Worm (Caenorhabditis elegans) whole organism, L1 larva: ENCODE data around the gene ilys-5.

Source experiments
- aly-2 ChIP-seq: fragments of 150-350 bp; optimal IDR thresholded peaks from 2 replicates; lab custom pipeline; 2014; ENCODE audit warnings: missing biosample characterization, missing genetic modification characterization
- egl-27 ChIP-seq, 2 experiments: fragments of 150-350 bp in 1 of 2; sonication (generic microtip); optimal IDR thresholded peaks; 3 replicates each; lab custom pipeline; 2017 to 2018; ENCODE audit warnings: missing biosample characterization in 2 of 2, missing genetic modification characterization in 2 of 2, missing genetic modification reagents in 2 of 2
- elt-2 ChIP-seq: sonication (generic microtip); optimal IDR thresholded peaks from 2 replicates; lab custom pipeline; 2016; ENCODE audit warnings: missing genetic modification characterization, mild to moderate bottlenecking, inconsistent platforms, missing compliant biosample characterization, missing genetic modification reagents
- elt-3 ChIP-seq, 6 experiments: fragments of 150-350 bp in 1 of 6; sonication (generic microtip); optimal IDR thresholded peaks; 2 replicates each; lab custom pipeline; 2017 to 2018; ENCODE audit warnings: missing biosample characterization in 6 of 6, missing genetic modification characterization in 6 of 6, inconsistent platforms in 1 of 6
- fkh-10 ChIP-seq: sonication (generic microtip); optimal IDR thresholded peaks from 2 replicates; lab custom pipeline; 2017; ENCODE audit warnings: missing biosample characterization, missing genetic modification reagents, missing genetic modification characterization
- mep-1 ChIP-seq: fragments of 150-350 bp; optimal IDR thresholded peaks from 2 replicates; lab custom pipeline; 2014; ENCODE audit warnings: missing biosample characterization, missing genetic modification characterization
- nhr-28 ChIP-seq: fragments of 150-350 bp; optimal IDR thresholded peaks from 2 replicates; lab custom pipeline; 2014; ENCODE audit warnings: missing biosample characterization, missing genetic modification characterization
- nhr-90 ChIP-seq: sonication (generic microtip); optimal IDR thresholded peaks from 2 replicates; lab custom pipeline; 2016; ENCODE audit warnings: mild to moderate bottlenecking, missing genetic modification characterization, missing compliant biosample characterization; ENCODE audit not compliant: poor library complexity
- tbx-2 ChIP-seq: sonication (generic microtip); optimal IDR thresholded peaks from 2 replicates; lab custom pipeline; 2016; ENCODE audit warnings: missing genetic modification characterization, missing compliant biosample characterization
- unc-130 ChIP-seq: fragments of 150-350 bp; optimal IDR thresholded peaks from 2 replicates; lab custom pipeline; 2017; ENCODE audit warnings: missing biosample characterization, missing genetic modification characterization, inconsistent platforms
- unc-62 ChIP-seq: fragments of 150-350 bp; optimal IDR thresholded peaks from 2 replicates; lab custom pipeline; 2014; ENCODE audit warnings: missing biosample characterization, missing genetic modification reagents, missing genetic modification characterization

DNA sequence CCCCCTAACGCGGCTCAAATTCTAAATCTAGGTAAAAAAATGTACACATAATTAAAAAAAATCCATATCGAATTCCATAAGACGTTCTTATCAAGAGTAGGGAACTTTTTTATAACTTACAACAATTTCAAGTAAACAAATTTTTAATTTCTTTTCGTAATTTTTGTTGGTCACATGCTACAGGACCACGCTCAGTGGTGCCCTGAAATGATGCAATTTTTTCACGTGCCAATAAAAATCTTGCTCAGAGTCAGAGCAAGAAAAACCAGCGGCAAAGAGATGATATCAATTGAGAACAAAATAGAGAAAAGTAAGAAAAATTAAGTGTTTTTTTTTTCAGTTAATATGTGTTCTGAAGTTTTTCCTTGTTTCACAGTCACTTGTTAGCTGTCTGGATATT, 4.7 kb downstream of the ilys-5 start:
- no peak for TF ChIP-seq mep-1
- no peak for TF ChIP-seq elt-2 (tag; lab: Kevin White, UChicago)
- TF ChIP-seq egl-27 (tag; optimal IDR thresholded peaks at IDR 0.05; lab: Kevin White, UChicago) = no peak
- no peak for TF ChIP-seq tbx-2 (tag; lab: Kevin White, UChicago)
- no peak for TF ChIP-seq unc-62 (GFP tag; lab: Kevin White, UChicago)
- no peak for TF ChIP-seq elt-3 (tag; optimal IDR thresholded peaks at IDR 0.05; lab: Kevin White, UChicago)
- no peak for TF ChIP-seq nhr-28 (tag; lab: Kevin White, UChicago)
- no peak for TF ChIP-seq fkh-10 (GFP tag; lab: Kevin White, UChicago)
- no peak for TF ChIP-seq nhr-90 (tag; lab: Kevin White, UChicago)
- TF ChIP-seq unc-130 = no peak
- no peak for TF ChIP-seq aly-2
